Fruit fly (Drosophila melanogaster) whole organism, embryonic: ENCODE data around the gene Coa8.

Experiments
- Ada2b ChIP-seq: fragments of 200-800 bp; sonication (Bioruptor generic); IDR thresholded peaks from 2 replicates; pipeline ENCODE4 v1.3.6; 2022; ENCODE audit warnings: missing biosample characterization, missing genetic modification characterization
- Bgb ChIP-seq: fragments of 200-800 bp; sonication (Bioruptor generic); IDR thresholded peaks from 2 replicates; pipeline ENCODE4 v1.3.6; 2022; ENCODE audit warnings: missing biosample characterization, missing genetic modification characterization; ENCODE audit not compliant: partially characterized antibody
- CG10543 ChIP-seq: fragments of 200-800 bp; sonication (Bioruptor generic); optimal IDR thresholded peaks from 3 replicates; lab custom pipeline; 2017; ENCODE audit warnings: missing biosample characterization, mild to moderate bottlenecking, missing genetic modification characterization, moderate library complexity
- CG11247 ChIP-seq: fragments of 200-800 bp; sonication (Bioruptor generic); IDR thresholded peaks from 2 replicates; pipeline ENCODE4 v1.3.6; 2022; ENCODE audit warnings: missing biosample characterization, missing genetic modification characterization
- CG13624 ChIP-seq: fragments of 200-800 bp; sonication (Bioruptor generic); optimal IDR thresholded peaks from 2 replicates; lab custom pipeline; 2016; ENCODE audit warnings: missing biosample characterization, missing genetic modification characterization
- CG1602 ChIP-seq: fragments of 200-800 bp; sonication (Bioruptor generic); optimal IDR thresholded peaks from 3 replicates; lab custom pipeline; 2016; ENCODE audit warnings: missing biosample characterization, missing genetic modification characterization
- CG16815 ChIP-seq: fragments of 200-800 bp; sonication (Bioruptor generic); optimal IDR thresholded peaks from 3 replicates; lab custom pipeline; 2017; ENCODE audit warnings: missing biosample characterization, mild to moderate bottlenecking, missing genetic modification characterization
- CG17186 ChIP-seq: fragments of 200-800 bp; sonication (Bioruptor generic); optimal IDR thresholded peaks from 3 replicates; lab custom pipeline; 2017; ENCODE audit warnings: missing biosample characterization, missing genetic modification reagents, missing genetic modification characterization
- CG18764 ChIP-seq: fragments of 200-800 bp; sonication (Bioruptor generic); optimal IDR thresholded peaks from 3 replicates; lab custom pipeline; 2016; ENCODE audit warnings: missing biosample characterization, missing genetic modification characterization
- CG30403 ChIP-seq: fragments of 200-800 bp; sonication (Bioruptor generic); optimal IDR thresholded peaks from 3 replicates; lab custom pipeline; 2016; ENCODE audit warnings: missing biosample characterization, missing genetic modification characterization
- CG4820 ChIP-seq: fragments of 200-800 bp; sonication (Bioruptor generic); optimal IDR thresholded peaks from 3 replicates; lab custom pipeline; 2016; ENCODE audit warnings: missing biosample characterization, missing genetic modification characterization
- CG6254 ChIP-seq: fragments of 200-800 bp; sonication (Bioruptor generic); optimal IDR thresholded peaks from 3 replicates; lab custom pipeline; 2017; ENCODE audit warnings: mild to moderate bottlenecking, missing biosample characterization, missing genetic modification reagents, missing genetic modification characterization
- CG7556 ChIP-seq: fragments of 200-800 bp; sonication (Bioruptor generic); optimal IDR thresholded peaks from 2 replicates; lab custom pipeline; 2017; ENCODE audit warnings: missing biosample characterization, mild to moderate bottlenecking, missing genetic modification characterization
- CG8478 ChIP-seq: fragments of >200 bp; optimal IDR thresholded peaks from 2 replicates; lab custom pipeline; 2018
- CG9817 ChIP-seq: fragments of 200-800 bp; sonication (Bioruptor generic); optimal IDR thresholded peaks from 2 replicates; lab custom pipeline; 2018; ENCODE audit warnings: missing biosample characterization, mild to moderate bottlenecking, missing genetic modification characterization, moderate library complexity
- Doc3 ChIP-seq: fragments of 200-800 bp; sonication (Bioruptor generic); IDR thresholded peaks from 3 replicates; pipeline ENCODE4 v1.3.6; 2022; ENCODE audit warnings: missing biosample characterization, missing genetic modification characterization; ENCODE audit not compliant: partially characterized antibody
- Dp ChIP-seq: fragments of 200-800 bp; sonication (Bioruptor generic); optimal IDR thresholded peaks from 2 replicates; lab custom pipeline; 2018; ENCODE audit warnings: missing biosample characterization, mild to moderate bottlenecking, missing genetic modification characterization, moderate library complexity
- Ets97D ChIP-seq: fragments of 200-800 bp; sonication (Bioruptor generic); optimal IDR thresholded peaks from 3 replicates; lab custom pipeline; 2016; ENCODE audit warnings: missing biosample characterization, missing genetic modification characterization
- HLH4C ChIP-seq: fragments of 200-800 bp; sonication (Bioruptor generic); IDR thresholded peaks from 3 replicates; pipeline ENCODE4 v1.3.6; 2022; ENCODE audit warnings: missing biosample characterization, missing genetic modification characterization; ENCODE audit not compliant: partially characterized antibody
- HLHmδ ChIP-seq: fragments of 200-800 bp; sonication (Bioruptor generic); optimal IDR thresholded peaks from 2 replicates; lab custom pipeline; 2018; ENCODE audit warnings: missing biosample characterization, mild to moderate bottlenecking, missing genetic modification characterization, moderate library complexity
- MESR4 ChIP-seq: fragments of 200-800 bp; sonication (Bioruptor generic); optimal IDR thresholded peaks from 2 replicates; lab custom pipeline; 2018; ENCODE audit warnings: missing biosample characterization, mild to moderate bottlenecking, missing genetic modification characterization, moderate library complexity
- NC2α ChIP-seq: fragments of 200-800 bp; sonication (Bioruptor generic); optimal IDR thresholded peaks from 2 replicates; lab custom pipeline; 2016; ENCODE audit warnings: missing biosample characterization, missing genetic modification characterization
- Opbp ChIP-seq: fragments of 200-800 bp; sonication (Bioruptor generic); IDR thresholded peaks from 3 replicates; pipeline ENCODE4 v1.3.6; 2022; ENCODE audit warnings: missing biosample characterization, missing genetic modification characterization; ENCODE audit not compliant: partially characterized antibody
- Pdp1 ChIP-seq, 2 experiments: fragments of 200-800 bp; sonication (Bioruptor generic); optimal IDR thresholded peaks; 3 replicates each; lab custom pipeline; 2016; ENCODE audit warnings: missing biosample characterization in 2 of 2, missing genetic modification characterization in 2 of 2, mild to moderate bottlenecking in 1 of 2, moderate library complexity in 1 of 2
- Scr ChIP-seq: fragments of 200-800 bp; sonication (Bioruptor generic); IDR thresholded peaks from 2 replicates; pipeline ENCODE4 v1.3.6; 2022; ENCODE audit warnings: missing biosample characterization, missing genetic modification characterization; ENCODE audit not compliant: partially characterized antibody
- Sry-δ ChIP-seq: fragments of 200-800 bp; sonication (Bioruptor generic); optimal IDR thresholded peaks from 2 replicates; lab custom pipeline; 2016; ENCODE audit warnings: missing biosample characterization, missing genetic modification characterization
- Stat92E ChIP-seq, 3 experiments: fragments of >200 bp in 2 of 3; fragments of 200-800 bp in 1 of 3; sonication (Bioruptor generic) in 1 of 3; optimal IDR thresholded peaks; 2 replicates each; lab custom pipeline; 2017 to 2019; ENCODE audit warnings: missing biosample characterization in 3 of 3, missing genetic modification characterization in 3 of 3, mild to moderate bottlenecking in 1 of 3, moderate library complexity in 1 of 3
- Taf1 ChIP-seq: fragments of 200-800 bp; sonication (Bioruptor generic); IDR thresholded peaks from 2 replicates; pipeline ENCODE4 v1.3.6; 2022; ENCODE audit warnings: missing biosample characterization, missing genetic modification characterization
- YL-1 ChIP-seq: fragments of 200-800 bp; sonication (Bioruptor generic); optimal IDR thresholded peaks from 3 replicates; lab custom pipeline; 2017; ENCODE audit warnings: missing biosample characterization, mild to moderate bottlenecking, missing genetic modification characterization
- chm ChIP-seq: fragments of 200-800 bp; sonication (Bioruptor generic); IDR thresholded peaks from 2 replicates; pipeline ENCODE4 v1.3.6; 2022; ENCODE audit warnings: missing biosample characterization, missing genetic modification characterization
- ci ChIP-seq: fragments of 200-800 bp; sonication (Bioruptor generic); IDR thresholded peaks from 3 replicates; pipeline ENCODE4 v1.3.6; 2022; ENCODE audit warnings: missing biosample characterization, missing genetic modification characterization
- crp ChIP-seq, 2 experiments: fragments of 200-800 bp; sonication (Bioruptor generic); optimal IDR thresholded peaks; 2 replicates in 1 of 2; 3 replicates in 1 of 2; lab custom pipeline; 2017; ENCODE audit warnings: missing biosample characterization in 2 of 2, missing genetic modification characterization in 2 of 2, mild to moderate bottlenecking in 1 of 2, moderate library complexity in 1 of 2
- cwo ChIP-seq: fragments of 200-800 bp; sonication (Bioruptor generic); optimal IDR thresholded peaks from 3 replicates; lab custom pipeline; 2017; ENCODE audit warnings: missing biosample characterization, missing genetic modification characterization, mild to moderate bottlenecking, moderate library complexity, missing genetic modification reagents
- fd96Cb ChIP-seq: fragments of 200-800 bp; sonication (Bioruptor generic); optimal IDR thresholded peaks from 2 replicates; lab custom pipeline; 2018; ENCODE audit warnings: missing biosample characterization, mild to moderate bottlenecking, missing genetic modification characterization, moderate library complexity
- gro ChIP-seq: fragments of 200-800 bp; sonication (Bioruptor generic); optimal IDR thresholded peaks from 2 replicates; lab custom pipeline; 2016; ENCODE audit warnings: missing biosample characterization, missing genetic modification characterization
- kay ChIP-seq: fragments of 200-800 bp; sonication (Bioruptor generic); optimal IDR thresholded peaks from 2 replicates; lab custom pipeline; 2016; ENCODE audit warnings: missing biosample characterization, missing genetic modification characterization
- klu ChIP-seq: fragments of 200-800 bp; sonication (Bioruptor generic); IDR thresholded peaks from 2 replicates; pipeline ENCODE4 v1.3.6; 2022; ENCODE audit warnings: missing biosample characterization, missing genetic modification characterization
- mirr ChIP-seq: fragments of 200-800 bp; sonication (Bioruptor generic); optimal IDR thresholded peaks from 3 replicates; lab custom pipeline; 2018; ENCODE audit warnings: missing biosample characterization, mild to moderate bottlenecking, missing genetic modification characterization
- mld ChIP-seq: fragments of 200-800 bp; sonication (Bioruptor generic); IDR thresholded peaks from 3 replicates; pipeline ENCODE4 v1.3.6; 2022; ENCODE audit warnings: missing biosample characterization, missing genetic modification characterization; ENCODE audit not compliant: partially characterized antibody
- nmo ChIP-seq: fragments of 200-800 bp; sonication (Bioruptor generic); optimal IDR thresholded peaks from 2 replicates; lab custom pipeline; 2018; ENCODE audit warnings: missing biosample characterization, mild to moderate bottlenecking, missing genetic modification characterization, moderate library complexity
- salm ChIP-seq: fragments of 200-800 bp; sonication (Bioruptor generic); optimal IDR thresholded peaks from 2 replicates; lab custom pipeline; 2018; ENCODE audit warnings: missing biosample characterization, mild to moderate bottlenecking, missing genetic modification characterization
- so ChIP-seq: fragments of 200-800 bp; sonication (Bioruptor generic); IDR thresholded peaks from 3 replicates; pipeline ENCODE4 v1.3.6; 2022; ENCODE audit warnings: missing biosample characterization, missing genetic modification characterization
- tna ChIP-seq: fragments of 200-800 bp; sonication (Bioruptor generic); IDR thresholded peaks from 2 replicates; pipeline ENCODE4 v1.3.6; 2022; ENCODE audit warnings: missing biosample characterization, missing genetic modification characterization; ENCODE audit not compliant: partially characterized antibody
- tx ChIP-seq: fragments of 200-800 bp; sonication (Bioruptor generic); optimal IDR thresholded peaks from 2 replicates; lab custom pipeline; 2016; ENCODE audit warnings: missing biosample characterization, missing genetic modification characterization
- vfl ChIP-seq: fragments of 200-800 bp; sonication (Bioruptor generic); optimal IDR thresholded peaks from 2 replicates; lab custom pipeline; 2016; ENCODE audit warnings: missing biosample characterization, missing genetic modification characterization
- zfh1 ChIP-seq: fragments of 200-800 bp; sonication (Bioruptor generic); IDR thresholded peaks from 3 replicates; pipeline ENCODE4 v1.3.6; 2022; ENCODE audit warnings: missing biosample characterization, missing genetic modification characterization

Gene Coa8

dm6 chrX:1922765-1923501 is 42.9 kb downstream of the Coa8 start, which contains the start of the genes eIF2Bepsilon and Ocrl (continued):
- TF ChIP-seq fd96Cb (no peak), kay (GFP tag; lab: Kevin White, UChicago) (peak; percentile 27), Taf1 (GFP tag; lab: Robert Waterston, UW) (no peak), HLH4C (GFP tag; lab: Robert Waterston, UW) (0 out of 3 replicates have a peak, but pooled peaks have one; percentile 28), HLHmδ (GFP tag; lab: Kevin White, UChicago) (peak; percentile 70), NC2α (GFP tag; lab: Kevin White, UChicago) (no peak), ci (peak; percentile 30; the same call in 1 of the 3 replicates), Stat92E (GFP tag; optimal IDR thresholded peaks at IDR 0.05; lab: Kevin White, UChicago) (peak in 1 of 3 experiments; percentile 6), mirr (GFP tag; lab: Kevin White, UChicago) (peak; percentile 33), Dp (GFP tag; lab: Kevin White, UChicago) (peak; percentile 55), gro (peak; percentile 42), Sry-δ (GFP tag; lab: Kevin White, UChicago) (peak; percentile 61), CG1602 (GFP tag; lab: Kevin White, UChicago) (no peak), CG16815 (GFP tag; lab: Kevin White, UChicago) (no peak), Pdp1 (GFP tag; optimal IDR thresholded peaks at IDR 0.05; lab: Kevin White, UChicago) (peak in 1 of 2 experiments; percentile 55), CG4820 (GFP tag; lab: Kevin White, UChicago) (no peak), CG6254 (GFP tag; lab: Kevin White, UChicago) (no peak), vfl (no peak), Opbp (GFP tag; lab: Robert Waterston, UW) (peak; percentile 55; the same call in 1 of the 3 replicates), CG9817 (tag; lab: Kevin White, UChicago) (no peak), YL-1 (peak; percentile 73), CG30403 (GFP tag; lab: Kevin White, UChicago) (peak; percentile 4), nmo (GFP tag; lab: Kevin White, UChicago) (peak; percentile 39), crp (GFP tag; optimal IDR thresholded peaks at IDR 0.05; lab: Kevin White, UChicago) (peak in 1 of 2 experiments; percentile 35), tna (no peak), CG17186 (GFP tag; lab: Kevin White, UChicago) (peak; percentile 65), CG11247 (GFP tag; lab: Robert Waterston, UW) (no peak), tx (no peak)

DNA sequence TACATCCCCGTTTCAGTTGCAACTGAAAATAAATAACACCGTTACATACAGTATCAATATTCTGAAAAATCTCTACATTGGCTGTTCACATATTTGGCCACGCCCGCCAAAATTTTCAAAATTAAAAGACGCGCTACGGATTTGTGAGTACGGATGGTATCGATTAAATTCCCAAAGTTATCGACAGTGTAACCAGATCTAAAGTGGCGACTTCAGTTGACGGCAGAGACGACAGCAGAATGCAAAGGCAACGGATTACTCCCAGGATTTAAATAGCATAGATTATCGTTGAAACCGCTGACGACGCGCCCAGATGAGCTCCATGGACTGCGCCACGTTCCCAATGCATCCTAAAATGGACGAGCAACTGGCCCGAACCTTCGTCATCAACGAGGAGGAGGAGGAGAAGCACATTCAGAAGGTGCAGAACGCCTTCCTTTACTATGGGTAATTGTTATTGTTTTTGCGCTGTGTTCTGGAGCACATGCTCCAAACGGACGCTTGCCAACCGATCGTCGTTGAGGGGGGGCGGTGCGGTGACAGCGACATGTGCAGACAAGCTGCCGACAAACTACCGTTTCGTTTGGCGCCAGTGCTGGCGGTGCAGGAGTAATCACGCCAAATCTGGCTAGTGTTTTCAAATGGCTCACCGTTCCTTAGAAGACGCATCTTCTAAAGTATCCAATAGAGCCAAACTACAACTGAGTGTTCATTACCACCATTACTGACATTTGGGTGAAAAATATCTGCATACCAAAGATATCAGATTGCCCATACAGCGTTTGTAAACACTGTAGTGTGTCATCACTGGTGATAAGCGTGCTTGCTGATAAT is 47.6 kb downstream of the Coa8 start, which contains the start of gene CG11596:
TSS of gene CG11596 (plus strand) at position 211 of the 834 bp plus-strand sequence.
- TF ChIP-seq chm (GFP tag; lab: Robert Waterston, UW) (0 out of 2 replicates have a peak, but pooled peaks have one; percentile 24), Doc3 (GFP tag; lab: Robert Waterston, UW) (no peak), MESR4 (GFP tag; lab: Kevin White, UChicago) (peak; percentile 50), Bgb (0 out of 2 replicates have a peak, but pooled peaks have one; percentile 6), klu (GFP tag; lab: Robert Waterston, UW) (no peak), CG13624 (GFP tag; lab: Kevin White, UChicago) (no peak), NC2α (GFP tag; lab: Kevin White, UChicago) (no peak), salm (tag; lab: Kevin White, UChicago) (no peak), cwo (GFP tag; lab: Kevin White, UChicago) (peak; percentile 61), Scr (GFP tag; lab: Robert Waterston, UW) (0 out of 2 replicates have a peak, but pooled peaks have one; percentile 21), mld (GFP tag; lab: Robert Waterston, UW) (no peak), Ets97D (GFP tag; lab: Kevin White, UChicago) (peak; percentile 7), CG18764 (GFP tag; lab: Kevin White, UChicago) (no peak), CG7556 (no peak), so (0 out of 3 replicates have a peak, but pooled peaks have one; percentile 47), CG10543 (GFP tag; lab: Kevin White, UChicago) (peak; percentile 39), Ada2b (GFP tag; lab: Robert Waterston, UW) (no peak), zfh1 (0 out of 3 replicates have a peak, but pooled peaks have one; percentile 23), CG8478 (lab: Kevin White, UChicago) (no peak)
